Worm (Caenorhabditis elegans) whole organism, L4 larva: ENCODE data around the gene nspc-10.

Source experiments
- D1046.2 ChIP-seq: fragments of 200-800 bp; sonication (Bioruptor generic); IDR thresholded peaks from 2 replicates; pipeline ENCODE4 v1.3.6; 2022; ENCODE audit warnings: missing genetic modification characterization, missing compliant biosample characterization
- F10B5.3 ChIP-seq: sonication (generic microtip); optimal IDR thresholded peaks from 2 replicates; lab custom pipeline; 2016; ENCODE audit warnings: mild to moderate bottlenecking, missing genetic modification characterization, missing compliant biosample characterization
- F37D6.2 ChIP-seq: sonication (generic microtip); optimal IDR thresholded peaks from 2 replicates; lab custom pipeline; 2016; ENCODE audit warnings: mild to moderate bottlenecking, missing genetic modification characterization, missing compliant biosample characterization
- F44E2.7 ChIP-seq: fragments of 200-800 bp; sonication (Bioruptor generic); IDR thresholded peaks from 2 replicates; pipeline ENCODE4 v2.1.2; 2022; ENCODE audit warnings: missing genetic modification characterization, missing compliant biosample characterization
- T20F7.1 ChIP-seq: fragments of 200-800 bp; sonication (Bioruptor generic); optimal IDR thresholded peaks from 2 replicates; lab custom pipeline; 2018; ENCODE audit warnings: mild to moderate bottlenecking, missing genetic modification characterization, missing compliant biosample characterization
- Y105C5A.15 ChIP-seq: fragments of 200-800 bp; sonication (Bioruptor generic); IDR thresholded peaks from 2 replicates; pipeline ENCODE4 v1.3.6; 2022; ENCODE audit warnings: missing genetic modification characterization, missing compliant biosample characterization
- Y5F2A.4 ChIP-seq: fragments of 200-800 bp; sonication (Bioruptor generic); optimal IDR thresholded peaks from 2 replicates; lab custom pipeline; 2018; ENCODE audit warnings: mild to moderate bottlenecking, missing genetic modification characterization, missing compliant biosample characterization
- ZK337.2 ChIP-seq: fragments of 200-800 bp; sonication (Bioruptor generic); IDR thresholded peaks from 2 replicates; pipeline ENCODE4 v1.3.6; 2022; ENCODE audit warnings: missing genetic modification reagents, missing genetic modification characterization, missing compliant biosample characterization
- aha-1 ChIP-seq: fragments of 150-350 bp; peaks from one replicate; lab custom pipeline; 2014; ENCODE audit warnings: missing biosample characterization, missing genetic modification characterization
- aly-2 ChIP-seq: sonication (generic microtip); optimal IDR thresholded peaks from 2 replicates; lab custom pipeline; 2018; ENCODE audit warnings: missing biosample characterization, missing genetic modification characterization
- ceh-20 ChIP-seq: fragments of 200-800 bp; sonication (Bioruptor generic); IDR thresholded peaks from 2 replicates; pipeline ENCODE4 v1.3.6; 2022; ENCODE audit warnings: missing genetic modification reagents, missing genetic modification characterization, missing compliant biosample characterization
- ceh-28 ChIP-seq: fragments of 150-350 bp; optimal IDR thresholded peaks from 2 replicates; lab custom pipeline; 2014; ENCODE audit warnings: missing biosample characterization, missing genetic modification reagents, missing genetic modification characterization
- ceh-82 ChIP-seq: sonication (generic microtip); optimal IDR thresholded peaks from 2 replicates; lab custom pipeline; 2017; ENCODE audit warnings: missing biosample characterization, missing genetic modification characterization
- cey-2 ChIP-seq: sonication (generic microtip); optimal IDR thresholded peaks from 3 replicates; lab custom pipeline; 2017; ENCODE audit warnings: missing genetic modification characterization, mild to moderate bottlenecking, missing compliant biosample characterization, antibody characterized with exemption, borderline replicate concordance; ENCODE audit not compliant: insufficient read depth
- ctbp-1 ChIP-seq: fragments of 200-800 bp; sonication (Bioruptor generic); IDR thresholded peaks from 2 replicates; pipeline ENCODE4 v1.3.6; 2022; ENCODE audit warnings: missing genetic modification reagents, missing genetic modification characterization, missing compliant biosample characterization
- daf-8 ChIP-seq: fragments of 200-800 bp; sonication (Bioruptor generic); IDR thresholded peaks from 2 replicates; pipeline ENCODE4 v1.3.6; 2022; ENCODE audit warnings: missing genetic modification characterization, missing compliant biosample characterization
- dmd-6 ChIP-seq: fragments of 200-800 bp; sonication (Bioruptor generic); IDR thresholded peaks from 2 replicates; pipeline ENCODE4 v1.3.6; 2022; ENCODE audit warnings: missing genetic modification reagents, missing genetic modification characterization, missing compliant biosample characterization
- duxl-1 ChIP-seq: sonication (generic microtip); optimal IDR thresholded peaks from 2 replicates; lab custom pipeline; 2016; ENCODE audit warnings: mild to moderate bottlenecking, missing genetic modification characterization, moderate library complexity, missing compliant biosample characterization; ENCODE audit not compliant: poor library complexity
- dve-1 ChIP-seq: sonication (generic microtip); optimal IDR thresholded peaks from 2 replicates; lab custom pipeline; 2017; ENCODE audit warnings: antibody characterized with exemption, mild to moderate bottlenecking, missing genetic modification characterization, missing compliant biosample characterization; ENCODE audit not compliant: insufficient read depth
- egl-27 ChIP-seq: sonication (generic microtip); optimal IDR thresholded peaks from 3 replicates; lab custom pipeline; 2017; ENCODE audit warnings: missing biosample characterization, missing genetic modification reagents, missing genetic modification characterization
- egl-43 ChIP-seq: fragments of 200-800 bp; sonication (Bioruptor generic); IDR thresholded peaks from 2 replicates; pipeline ENCODE4 v1.3.6; 2022; ENCODE audit warnings: missing genetic modification reagents, missing genetic modification characterization, missing compliant biosample characterization
- hmg-1.1 ChIP-seq: fragments of 200-800 bp; sonication (Bioruptor generic); IDR thresholded peaks from 2 replicates; pipeline ENCODE4 v1.3.6; 2022; ENCODE audit warnings: missing genetic modification reagents, missing genetic modification characterization, missing compliant biosample characterization
- lim-7 ChIP-seq: fragments of 200-800 bp; sonication (Bioruptor generic); IDR thresholded peaks from 2 replicates; pipeline ENCODE4 v1.3.6; 2022; ENCODE audit warnings: missing genetic modification characterization, missing compliant biosample characterization
- lin-1 ChIP-seq: fragments of 200-800 bp; sonication (Bioruptor generic); IDR thresholded peaks from 2 replicates; pipeline ENCODE4 v1.3.6; 2022; ENCODE audit warnings: missing genetic modification reagents, missing genetic modification characterization, missing compliant biosample characterization
- lin-13 ChIP-seq: fragments of 150-350 bp; optimal IDR thresholded peaks from 2 replicates; lab custom pipeline; 2014; ENCODE audit warnings: missing biosample characterization, missing genetic modification reagents, missing genetic modification characterization
- lin-38 ChIP-seq: fragments of 200-800 bp; sonication (Bioruptor generic); IDR thresholded peaks from 2 replicates; pipeline ENCODE4 v1.3.6; 2022; ENCODE audit warnings: missing genetic modification reagents, missing genetic modification characterization, missing compliant biosample characterization
- madf-5 ChIP-seq, 2 experiments: fragments of 200-800 bp; sonication (Bioruptor generic); IDR thresholded peaks; 2 replicates each; pipeline ENCODE4 v1.3.6; 2022; ENCODE audit warnings: missing compliant biosample characterization in 2 of 2, missing genetic modification characterization in 2 of 2
- mep-1 ChIP-seq: fragments of 150-350 bp; sonication (generic microtip); optimal IDR thresholded peaks from 3 replicates; lab custom pipeline; 2014; ENCODE audit warnings: missing biosample characterization, missing genetic modification characterization
- mxl-3 ChIP-seq: fragments of 200-800 bp; sonication (Bioruptor generic); optimal IDR thresholded peaks from 2 replicates; lab custom pipeline; 2018; ENCODE audit warnings: mild to moderate bottlenecking, missing genetic modification characterization, missing compliant biosample characterization
- nhr-237 ChIP-seq: sonication (generic microtip); optimal IDR thresholded peaks from 2 replicates; lab custom pipeline; 2017; ENCODE audit warnings: missing biosample characterization, missing genetic modification characterization
- nhr-25 ChIP-seq: sonication (generic microtip); optimal IDR thresholded peaks from 2 replicates; lab custom pipeline; 2017; ENCODE audit warnings: missing genetic modification characterization, mild to moderate bottlenecking, missing compliant biosample characterization, antibody characterized with exemption, moderate library complexity, borderline replicate concordance; ENCODE audit not compliant: insufficient read depth
- nhr-28 ChIP-seq: fragments of 150-350 bp; optimal IDR thresholded peaks from 2 replicates; lab custom pipeline; 2014; ENCODE audit warnings: missing biosample characterization, missing genetic modification characterization
- nhr-41 ChIP-seq: fragments of 200-800 bp; sonication (Bioruptor generic); IDR thresholded peaks from 2 replicates; pipeline ENCODE4 v1.3.6; 2022; ENCODE audit warnings: missing genetic modification reagents, missing genetic modification characterization, missing compliant biosample characterization
- nhr-42 ChIP-seq: fragments of 200-800 bp; sonication (Bioruptor generic); IDR thresholded peaks from 2 replicates; pipeline ENCODE4 v1.3.6; 2022; ENCODE audit warnings: missing genetic modification characterization, missing compliant biosample characterization
- nhr-48 ChIP-seq: sonication (generic microtip); optimal IDR thresholded peaks from 2 replicates; lab custom pipeline; 2016; ENCODE audit warnings: mild to moderate bottlenecking, missing genetic modification characterization, missing compliant biosample characterization
- nhr-77 ChIP-seq: fragments of 150-350 bp; optimal IDR thresholded peaks from 2 replicates; lab custom pipeline; 2014; ENCODE audit warnings: missing biosample characterization, missing genetic modification characterization
- pha-4 ChIP-seq, 2 experiments: fragments of 150-350 bp in 1 of 2; fragments of 200-800 bp in 1 of 2; sonication (Bioruptor generic) in 1 of 2; IDR thresholded peaks in 1 of 2; optimal IDR thresholded peaks in 1 of 2; 2 replicates each; pipeline versions ENCODE4 v1.3.6 to Lab custom; 2014 to 2022; ENCODE audit warnings: missing genetic modification characterization in 2 of 2, missing genetic modification reagents in 2 of 2, missing biosample characterization in 1 of 2, missing compliant biosample characterization in 1 of 2
- php-3 ChIP-seq: fragments of 200-800 bp; sonication (Bioruptor generic); IDR thresholded peaks from 2 replicates; pipeline ENCODE4 v1.3.6; 2022; ENCODE audit warnings: missing genetic modification reagents, missing genetic modification characterization, missing compliant biosample characterization
- pqm-1 ChIP-seq: sonication (generic microtip); optimal IDR thresholded peaks from 2 replicates; lab custom pipeline; 2017; ENCODE audit warnings: missing biosample characterization, missing genetic modification characterization
- rbr-2 ChIP-seq: sonication (generic microtip); optimal IDR thresholded peaks from 2 replicates; lab custom pipeline; 2016; ENCODE audit warnings: missing genotype, missing genetic modification characterization, missing compliant biosample characterization
- skn-1 ChIP-seq: fragments of 150-350 bp; optimal IDR thresholded peaks from 2 replicates; lab custom pipeline; 2014; ENCODE audit warnings: missing biosample characterization, missing genetic modification characterization
- unc-130 ChIP-seq: sonication (generic microtip); optimal IDR thresholded peaks from 2 replicates; lab custom pipeline; 2016; ENCODE audit warnings: missing genetic modification reagents, missing genetic modification characterization, missing compliant biosample characterization
- vab-7 ChIP-seq: fragments of 200-800 bp; sonication (Bioruptor generic); IDR thresholded peaks from 2 replicates; pipeline ENCODE4 v1.3.6; 2022; ENCODE audit warnings: missing genetic modification reagents, missing genetic modification characterization, missing compliant biosample characterization
- zfp-2 ChIP-seq: sonication (generic microtip); optimal IDR thresholded peaks from 2 replicates; lab custom pipeline; 2016; ENCODE audit warnings: mild to moderate bottlenecking, missing genetic modification characterization, missing compliant biosample characterization
- zfp-3 ChIP-seq: fragments of 200-800 bp; sonication (Bioruptor generic); conservative IDR thresholded peaks from 2 replicates; pipeline ENCODE4 v1.3.6; 2022; ENCODE audit warnings: missing genetic modification reagents, missing genetic modification characterization, missing compliant biosample characterization

The nspc-10 gene

DNA sequence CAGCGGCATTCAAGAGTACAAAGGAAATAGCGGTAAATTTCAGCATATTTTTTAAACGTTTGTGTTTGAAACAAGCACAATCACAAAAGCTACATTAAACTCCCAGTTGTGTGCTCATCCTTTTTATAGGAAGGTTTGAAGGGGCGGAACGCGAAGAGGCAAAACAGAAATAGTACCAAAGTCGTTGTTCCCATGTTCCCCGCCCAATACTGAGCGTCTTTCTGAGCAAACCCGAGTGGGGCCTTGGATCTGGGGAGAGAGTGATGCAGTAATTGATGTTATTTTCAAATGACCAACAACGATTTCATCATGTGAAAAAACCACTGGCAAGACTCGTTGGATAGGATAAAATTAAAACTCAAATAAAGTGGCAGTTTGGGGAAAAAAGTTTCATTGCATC lies 2.1 kb upstream of the nspc-10 start, which contains the start of gene zig-2:
Gene zig-2 (minus strand): TSS at position 101 of the 400 bp plus-strand sequence.
- no peak for TF ChIP-seq lim-7
- TF ChIP-seq php-3 (GFP tag; lab: Robert Waterston, UW), result no peak
- TF ChIP-seq ceh-20 (GFP tag; lab: Robert Waterston, UW), result no peak
- no peak for TF ChIP-seq zfp-3 (GFP tag; lab: Robert Waterston, UW)
- TF ChIP-seq nhr-48 (tag; lab: Kevin White, UChicago), result no peak
- no peak for TF ChIP-seq rbr-2 (tag; lab: Kevin White, UChicago)

DNA sequence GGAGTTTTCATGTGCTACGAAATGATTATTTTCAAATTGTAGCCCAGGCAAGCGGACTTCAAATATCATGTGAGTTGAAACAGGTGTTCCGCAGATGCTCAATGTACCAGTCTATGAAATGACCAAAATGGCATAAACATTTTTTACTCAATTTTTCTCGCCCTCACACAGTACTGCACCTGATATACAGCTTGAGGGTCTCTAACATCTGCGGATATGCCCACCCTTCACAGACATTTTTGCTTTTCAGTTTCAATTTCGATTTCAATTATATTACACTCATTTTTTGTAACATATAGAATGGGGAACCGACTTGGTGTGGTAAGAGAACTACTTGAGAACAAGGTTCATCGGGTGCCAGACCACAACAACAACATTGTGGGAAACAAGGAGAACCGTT lies 3.3 kb downstream of the nspc-10 start, which contains the start of gene F42F12.11:
Gene F42F12.11 (plus strand): TSS at position 301 of the 400 bp plus-strand sequence.
- no peak for TF ChIP-seq Y105C5A.15 (GFP tag; lab: Robert Waterston, UW)
- no peak for TF ChIP-seq vab-7 (GFP tag; lab: Robert Waterston, UW)
- TF ChIP-seq aha-1 (tag; lab: Kevin White, UChicago), result peak; percentile 10
- TF ChIP-seq pqm-1 (tag; lab: Kevin White, UChicago), result no peak
- no peak for TF ChIP-seq zfp-2 (tag; lab: Kevin White, UChicago)
- no peak for TF ChIP-seq F10B5.3 (tag; lab: Kevin White, UChicago)
- no peak for TF ChIP-seq ceh-20 (GFP tag; lab: Robert Waterston, UW)
- TF ChIP-seq cey-2 (tag; lab: Kevin White, UChicago), result no peak
- TF ChIP-seq, all 104 proteins: peak for 1

DNA sequence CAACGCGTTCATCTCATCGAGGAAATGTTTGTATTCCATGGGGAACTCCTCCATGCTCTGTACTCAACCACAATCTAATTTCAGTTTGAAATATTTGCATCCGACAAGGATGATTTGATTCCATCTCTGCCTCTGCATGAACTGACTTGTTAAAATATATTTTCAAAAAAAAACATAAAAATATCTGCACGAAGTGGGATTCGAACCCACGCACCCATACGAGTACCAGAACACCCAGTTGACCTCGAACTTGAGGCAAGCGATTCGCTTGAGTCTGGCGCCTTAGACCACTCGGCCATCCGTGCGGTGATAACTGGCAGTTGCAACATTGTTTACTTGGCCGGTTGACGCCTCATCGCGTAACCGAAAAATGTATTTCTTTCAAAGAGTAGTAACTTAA lies 4.4 kb downstream of the nspc-10 start:
- no peak for TF ChIP-seq nhr-42 (GFP tag; lab: Robert Waterston, UW)
- TF ChIP-seq lin-13 (GFP tag; lab: Kevin White, UChicago), result peak; percentile 14
- no peak for TF ChIP-seq nhr-237 (tag; lab: Kevin White, UChicago)
- no peak for TF ChIP-seq nhr-77 (tag; lab: Kevin White, UChicago)
- peak; percentile 54 for TF ChIP-seq dmd-6 (GFP tag; lab: Robert Waterston, UW)
- TF ChIP-seq D1046.2 (GFP tag; lab: Robert Waterston, UW), result no peak
- TF ChIP-seq F37D6.2 (tag; lab: Kevin White, UChicago), result no peak
- no peak; the same call in none of the 2 replicates for TF ChIP-seq egl-43 (GFP tag; lab: Robert Waterston, UW)
- TF ChIP-seq mep-1 (tag; lab: Kevin White, UChicago), result no peak
- no peak for TF ChIP-seq lin-38
- no peak for TF ChIP-seq skn-1 (tag; lab: Kevin White, UChicago)
- no peak for TF ChIP-seq Y5F2A.4 (GFP tag; lab: Kevin White, UChicago)
- TF ChIP-seq nhr-41 (GFP tag; lab: Robert Waterston, UW), result no peak
- no peak for TF ChIP-seq F44E2.7 (GFP tag; lab: Robert Waterston, UW)
- TF ChIP-seq aly-2 (tag; lab: Kevin White, UChicago), result no peak
- peak; percentile 53 for TF ChIP-seq duxl-1
- no peak for TF ChIP-seq ceh-28 (tag; lab: Kevin White, UChicago)
- no peak for TF ChIP-seq ceh-82
- TF ChIP-seq ctbp-1, result peak; percentile 52; the same call in 1 of the 2 replicates
- peak; percentile 56 for TF ChIP-seq nhr-28 (tag; lab: Kevin White, UChicago)
- TF ChIP-seq mxl-3, result peak; percentile 53
- TF ChIP-seq lin-1 (GFP tag; lab: Robert Waterston, UW), result no peak
- TF ChIP-seq madf-5 (GFP tag; IDR thresholded peaks at IDR 0.05; lab: Robert Waterston, UW), result no peak
- no peak for TF ChIP-seq dve-1 (tag; lab: Kevin White, UChicago)
- TF ChIP-seq egl-27 (tag; lab: Kevin White, UChicago), result no peak
- 0 out of 2 replicates have a peak, but pooled peaks have one; percentile 51 for TF ChIP-seq ZK337.2 (GFP tag; lab: Robert Waterston, UW)
- peak; percentile 31 for TF ChIP-seq unc-130 (GFP tag; lab: Kevin White, UChicago)
- TF ChIP-seq hmg-1.1 (GFP tag; lab: Robert Waterston, UW), result peak; percentile 78
- peak; percentile 92 for TF ChIP-seq aha-1 (tag; lab: Kevin White, UChicago)
- TF ChIP-seq daf-8 (GFP tag; lab: Robert Waterston, UW), result no peak
- TF ChIP-seq lim-7, result peak; percentile 85
- TF ChIP-seq nhr-25 (tag; lab: Kevin White, UChicago), result no peak
- no peak for TF ChIP-seq T20F7.1 (GFP tag; lab: Kevin White, UChicago)
- TF ChIP-seq cey-2 (tag; lab: Kevin White, UChicago), result no peak
- peak; percentile 69; the same call in 1 of the 2 replicates for TF ChIP-seq pha-4 (GFP tag; IDR thresholded peaks at IDR 0.05; lab: Robert Waterston, UW)
- no peak for TF ChIP-seq pha-4 (tag; optimal IDR thresholded peaks at IDR 0.05; lab: Kevin White, UChicago)
